Worm (Caenorhabditis elegans) whole organism, L4 larva: ENCODE measurements around the gene mix-1.

Experiments used
- F44E2.7 ChIP-seq: fragments of 200-800 bp; sonication (Bioruptor generic); IDR thresholded peaks from 2 replicates; pipeline ENCODE4 v2.1.2; 2022; ENCODE audit warnings: missing genetic modification characterization, missing compliant biosample characterization
- F49E8.2 ChIP-seq: sonication (generic microtip); optimal IDR thresholded peaks from 2 replicates; lab custom pipeline; 2016; ENCODE audit warnings: missing compliant biosample characterization, mild to moderate bottlenecking, missing genetic modification characterization, borderline replicate concordance
- R02D3.7 ChIP-seq: fragments of 150-350 bp; sonication (generic microtip); optimal IDR thresholded peaks from 3 replicates; lab custom pipeline; 2014; ENCODE audit warnings: missing biosample characterization, missing genetic modification characterization
- T20F7.1 ChIP-seq: fragments of 200-800 bp; sonication (Bioruptor generic); optimal IDR thresholded peaks from 2 replicates; lab custom pipeline; 2018; ENCODE audit warnings: mild to moderate bottlenecking, missing genetic modification characterization, missing compliant biosample characterization
- ZK546.5 ChIP-seq, 2 experiments: sonication (generic microtip); optimal IDR thresholded peaks; 2 replicates each; lab custom pipeline; 2017; ENCODE audit warnings: missing biosample characterization in 2 of 2, missing genetic modification characterization in 2 of 2
- aha-1 ChIP-seq: fragments of 150-350 bp; peaks from one replicate; lab custom pipeline; 2014; ENCODE audit warnings: missing biosample characterization, missing genetic modification characterization
- aly-2 ChIP-seq: sonication (generic microtip); optimal IDR thresholded peaks from 2 replicates; lab custom pipeline; 2018; ENCODE audit warnings: missing biosample characterization, missing genetic modification characterization
- arid-1 ChIP-seq: fragments of 200-800 bp; sonication (Bioruptor generic); conservative IDR thresholded peaks from 2 replicates; pipeline ENCODE4 v1.3.6; 2022; ENCODE audit warnings: missing genetic modification reagents, missing genetic modification characterization, missing compliant biosample characterization
- ceh-32 ChIP-seq: sonication (generic microtip); optimal IDR thresholded peaks from 2 replicates; lab custom pipeline; 2016; ENCODE audit warnings: mild to moderate bottlenecking, missing genetic modification characterization, missing compliant biosample characterization; ENCODE audit not compliant: poor library complexity
- ceh-62 ChIP-seq: sonication (generic microtip); optimal IDR thresholded peaks from 2 replicates; lab custom pipeline; 2017; ENCODE audit warnings: missing biosample characterization, missing genetic modification characterization
- ceh-82 ChIP-seq: sonication (generic microtip); optimal IDR thresholded peaks from 2 replicates; lab custom pipeline; 2017; ENCODE audit warnings: missing biosample characterization, missing genetic modification characterization
- dpl-1 ChIP-seq: fragments of 150-350 bp; optimal IDR thresholded peaks from 2 replicates; lab custom pipeline; 2014; ENCODE audit warnings: missing biosample characterization, missing genetic modification reagents, missing genetic modification characterization
- egl-27 ChIP-seq: sonication (generic microtip); optimal IDR thresholded peaks from 3 replicates; lab custom pipeline; 2017; ENCODE audit warnings: missing biosample characterization, missing genetic modification reagents, missing genetic modification characterization
- fkh-10 ChIP-seq: fragments of 150-350 bp; optimal IDR thresholded peaks from 2 replicates; lab custom pipeline; 2014; ENCODE audit warnings: missing biosample characterization, missing genetic modification reagents, missing genetic modification characterization
- fos-1 ChIP-seq: fragments of 150-350 bp; optimal IDR thresholded peaks from 2 replicates; lab custom pipeline; 2014; ENCODE audit warnings: missing biosample characterization, missing genetic modification characterization
- hlh-11 ChIP-seq: fragments of 200-800 bp; sonication (Bioruptor generic); optimal IDR thresholded peaks from 2 replicates; lab custom pipeline; 2018; ENCODE audit warnings: mild to moderate bottlenecking, missing genetic modification characterization, missing compliant biosample characterization
- hmg-1.1 ChIP-seq: fragments of 200-800 bp; sonication (Bioruptor generic); IDR thresholded peaks from 2 replicates; pipeline ENCODE4 v1.3.6; 2022; ENCODE audit warnings: missing genetic modification reagents, missing genetic modification characterization, missing compliant biosample characterization
- jun-1 ChIP-seq: fragments of 150-350 bp; optimal IDR thresholded peaks from 2 replicates; lab custom pipeline; 2014; ENCODE audit warnings: missing biosample characterization, missing genetic modification reagents, missing genetic modification characterization
- lim-7 ChIP-seq: fragments of 200-800 bp; sonication (Bioruptor generic); IDR thresholded peaks from 2 replicates; pipeline ENCODE4 v1.3.6; 2022; ENCODE audit warnings: missing genetic modification characterization, missing compliant biosample characterization
- lin-1 ChIP-seq: fragments of 200-800 bp; sonication (Bioruptor generic); IDR thresholded peaks from 2 replicates; pipeline ENCODE4 v1.3.6; 2022; ENCODE audit warnings: missing genetic modification reagents, missing genetic modification characterization, missing compliant biosample characterization
- lin-29 ChIP-seq: fragments of 200-800 bp; sonication (Bioruptor generic); IDR thresholded peaks from 2 replicates; pipeline ENCODE4 v1.3.6; 2022; ENCODE audit warnings: missing genetic modification reagents, missing genetic modification characterization, missing compliant biosample characterization
- madf-9 ChIP-seq: fragments of 200-800 bp; sonication (Bioruptor generic); conservative IDR thresholded peaks from 2 replicates; pipeline ENCODE4 v1.3.6; 2022; ENCODE audit warnings: missing genetic modification reagents, missing genetic modification characterization, missing compliant biosample characterization
- mdt-29 ChIP-seq: fragments of 200-800 bp; sonication (Bioruptor generic); IDR thresholded peaks from 2 replicates; pipeline ENCODE4 v1.3.6; 2022; ENCODE audit warnings: missing genetic modification reagents, missing genetic modification characterization, missing compliant biosample characterization
- mes-2 ChIP-seq: sonication (generic microtip); optimal IDR thresholded peaks from 2 replicates; lab custom pipeline; 2016; ENCODE audit warnings: missing genotype, mild to moderate bottlenecking, missing genetic modification characterization, missing compliant biosample characterization; ENCODE audit not compliant: poor library complexity, severe bottlenecking
- nhr-111 ChIP-seq: fragments of 200-800 bp; sonication (Bioruptor generic); optimal IDR thresholded peaks from 2 replicates; lab custom pipeline; 2018; ENCODE audit warnings: mild to moderate bottlenecking, missing genetic modification characterization, missing compliant biosample characterization
- nhr-28 ChIP-seq: fragments of 150-350 bp; optimal IDR thresholded peaks from 2 replicates; lab custom pipeline; 2014; ENCODE audit warnings: missing biosample characterization, missing genetic modification characterization
- nhr-41 ChIP-seq: fragments of 200-800 bp; sonication (Bioruptor generic); IDR thresholded peaks from 2 replicates; pipeline ENCODE4 v1.3.6; 2022; ENCODE audit warnings: missing genetic modification reagents, missing genetic modification characterization, missing compliant biosample characterization
- nhr-42 ChIP-seq: fragments of 200-800 bp; sonication (Bioruptor generic); IDR thresholded peaks from 2 replicates; pipeline ENCODE4 v1.3.6; 2022; ENCODE audit warnings: missing genetic modification characterization, missing compliant biosample characterization
- nhr-77 ChIP-seq: fragments of 150-350 bp; optimal IDR thresholded peaks from 2 replicates; lab custom pipeline; 2014; ENCODE audit warnings: missing biosample characterization, missing genetic modification characterization
- pha-4 ChIP-seq, 2 experiments: fragments of 150-350 bp in 1 of 2; fragments of 200-800 bp in 1 of 2; sonication (Bioruptor generic) in 1 of 2; IDR thresholded peaks in 1 of 2; optimal IDR thresholded peaks in 1 of 2; 2 replicates each; pipeline versions ENCODE4 v1.3.6 to Lab custom; 2014 to 2022; ENCODE audit warnings: missing genetic modification characterization in 2 of 2, missing genetic modification reagents in 2 of 2, missing biosample characterization in 1 of 2, missing compliant biosample characterization in 1 of 2
- rbr-2 ChIP-seq: sonication (generic microtip); optimal IDR thresholded peaks from 2 replicates; lab custom pipeline; 2016; ENCODE audit warnings: missing genotype, missing genetic modification characterization, missing compliant biosample characterization
- saeg-2 ChIP-seq: fragments of 200-800 bp; sonication (Bioruptor generic); IDR thresholded peaks from 2 replicates; pipeline ENCODE4 v1.3.6; 2022; ENCODE audit warnings: missing genetic modification reagents, missing genetic modification characterization, missing compliant biosample characterization
- skn-1 ChIP-seq: fragments of 150-350 bp; optimal IDR thresholded peaks from 2 replicates; lab custom pipeline; 2014; ENCODE audit warnings: missing biosample characterization, missing genetic modification characterization
- spr-1 ChIP-seq: sonication (generic microtip); optimal IDR thresholded peaks from 2 replicates; lab custom pipeline; 2016; ENCODE audit warnings: mild to moderate bottlenecking, missing genetic modification characterization, missing compliant biosample characterization
- spr-3 ChIP-seq: fragments of 200-800 bp; sonication (Bioruptor generic); optimal IDR thresholded peaks from 2 replicates; lab custom pipeline; 2018; ENCODE audit warnings: mild to moderate bottlenecking, missing genetic modification characterization, missing compliant biosample characterization
- tag-97 ChIP-seq: fragments of 200-800 bp; sonication (Bioruptor generic); IDR thresholded peaks from 2 replicates; pipeline ENCODE4 v1.3.6; 2022; ENCODE audit warnings: missing genetic modification characterization, missing compliant biosample characterization
- unc-130 ChIP-seq: sonication (generic microtip); optimal IDR thresholded peaks from 2 replicates; lab custom pipeline; 2016; ENCODE audit warnings: missing genetic modification reagents, missing genetic modification characterization, missing compliant biosample characterization
- zag-1 ChIP-seq: fragments of 150-350 bp; optimal IDR thresholded peaks from 2 replicates; lab custom pipeline; 2014; ENCODE audit warnings: missing biosample characterization, missing genetic modification characterization
- zfp-3 ChIP-seq: fragments of 200-800 bp; sonication (Bioruptor generic); conservative IDR thresholded peaks from 2 replicates; pipeline ENCODE4 v1.3.6; 2022; ENCODE audit warnings: missing genetic modification reagents, missing genetic modification characterization, missing compliant biosample characterization
- zip-11 ChIP-seq: fragments of 200-800 bp; sonication (Bioruptor generic); IDR thresholded peaks from 2 replicates; pipeline ENCODE4 v1.3.6; 2022; ENCODE audit warnings: missing genetic modification characterization, missing compliant biosample characterization
- ztf-7 ChIP-seq: fragments of 150-350 bp; optimal IDR thresholded peaks from 2 replicates; lab custom pipeline; 2014; ENCODE audit warnings: missing biosample characterization, missing genetic modification characterization

The mix-1 gene

ce11 chrII:10824046-10824445 lies at the start of gene mix-1, which contains the start of gene R06F6.12 (continued):
- TF ChIP-seq arid-1 (0 out of 2 replicates have a peak, but pooled peaks have one; percentile 38), F44E2.7 (GFP tag; lab: Robert Waterston, UW) (no peak)

- TF ChIP-seq nhr-77 (tag; lab: Kevin White, UChicago) (no peak), tag-97 (GFP tag; lab: Robert Waterston, UW) (no peak), fos-1 (tag; lab: Kevin White, UChicago) (no peak), ZK546.5 (tag; optimal IDR thresholded peaks at IDR 0.05; lab: Kevin White, UChicago) (no peak), ceh-82 (tag; lab: Kevin White, UChicago) (no peak), lin-1 (GFP tag; lab: Robert Waterston, UW) (no peak), lin-29 (no peak), madf-9 (GFP tag; lab: Robert Waterston, UW) (no peak), aha-1 (no peak), aly-2 (tag; lab: Kevin White, UChicago) (no peak)
Observed at ce11 chrII:10778026-10778425, 46.0 kb upstream of the mix-1 start, which contains the start of gene mpz-1. mpz-1 (minus strand) TSS chrII:10778126.

ce11 chrII:10783201-10783962 lies 40.7 kb upstream of the mix-1 start, which contains the start of gene ect-2:
ect-2 (minus strand) TSS chrII:10783962.
- TF ChIP-seq dpl-1 (GFP tag; lab: Kevin White, UChicago) (peak; percentile 86), egl-27 (tag; lab: Kevin White, UChicago) (no peak), ceh-62 (no peak), aha-1 (peak; percentile 39), mes-2 (tag; lab: Kevin White, UChicago) (peak; percentile 44), hlh-11 (tag; lab: Kevin White, UChicago) (peak; percentile 63), skn-1 (tag; lab: Kevin White, UChicago) (no peak), zfp-3 (GFP tag; lab: Robert Waterston, UW) (no peak), hmg-1.1 (GFP tag; lab: Robert Waterston, UW) (0 out of 2 replicates have a peak, but pooled peaks have one; percentile 18), unc-130 (peak; percentile 29), F49E8.2 (tag; lab: Kevin White, UChicago) (peak; percentile 21)

ce11 chrII:10784248-10784647 lies 39.8 kb upstream of the mix-1 start:
- TF ChIP-seq lin-1 (GFP tag; lab: Robert Waterston, UW): no peak
- TF ChIP-seq ceh-32 (tag; lab: Kevin White, UChicago): no peak
- no peak for TF ChIP-seq zip-11 (GFP tag; lab: Robert Waterston, UW)
- TF ChIP-seq ZK546.5 (tag; optimal IDR thresholded peaks at IDR 0.05; lab: Kevin White, UChicago): no peak
- TF ChIP-seq jun-1 (tag; lab: Kevin White, UChicago): no peak
- no peak for TF ChIP-seq R02D3.7 (tag; lab: Kevin White, UChicago)
- TF ChIP-seq ztf-7 (tag; lab: Kevin White, UChicago): no peak
- no peak for TF ChIP-seq aly-2 (tag; lab: Kevin White, UChicago)
- TF ChIP-seq lim-7 (GFP tag; lab: Robert Waterston, UW): no peak
- no peak for TF ChIP-seq zag-1
- no peak for TF ChIP-seq aha-1

- TF ChIP-seq spr-3 (GFP tag; lab: Kevin White, UChicago) (no peak), spr-1 (tag; lab: Kevin White, UChicago) (no peak), mdt-29 (no peak), lim-7 (GFP tag; lab: Robert Waterston, UW) (no peak), rbr-2 (peak; percentile 21), nhr-28 (tag; lab: Kevin White, UChicago) (peak; percentile 13), T20F7.1 (GFP tag; lab: Kevin White, UChicago) (no peak), arid-1 (no peak), pha-4 (GFP tag; IDR thresholded peaks at IDR 0.05; lab: Robert Waterston, UW) (no peak), pha-4 (tag; optimal IDR thresholded peaks at IDR 0.05; lab: Kevin White, UChicago) (peak; percentile 69), saeg-2 (GFP tag; lab: Robert Waterston, UW) (no peak), dpl-1 (GFP tag; lab: Kevin White, UChicago) (peak; percentile 97), nhr-42 (GFP tag; lab: Robert Waterston, UW) (no peak), ztf-7 (tag; lab: Kevin White, UChicago) (no peak), nhr-111 (GFP tag; lab: Kevin White, UChicago) (no peak), aly-2 (tag; lab: Kevin White, UChicago) (no peak), nhr-41 (no peak), fkh-10 (GFP tag; lab: Kevin White, UChicago) (no peak)
Observed at ce11 chrII:10784780-10785463, 39.1 kb upstream of the mix-1 start, which contains the start of gene cdl-1. cdl-1 (plus strand) TSS chrII:10785452.
